Fruit fly (Drosophila melanogaster): ENCODE measurements around the gene CG8202.

Gene CG8202

DNA sequence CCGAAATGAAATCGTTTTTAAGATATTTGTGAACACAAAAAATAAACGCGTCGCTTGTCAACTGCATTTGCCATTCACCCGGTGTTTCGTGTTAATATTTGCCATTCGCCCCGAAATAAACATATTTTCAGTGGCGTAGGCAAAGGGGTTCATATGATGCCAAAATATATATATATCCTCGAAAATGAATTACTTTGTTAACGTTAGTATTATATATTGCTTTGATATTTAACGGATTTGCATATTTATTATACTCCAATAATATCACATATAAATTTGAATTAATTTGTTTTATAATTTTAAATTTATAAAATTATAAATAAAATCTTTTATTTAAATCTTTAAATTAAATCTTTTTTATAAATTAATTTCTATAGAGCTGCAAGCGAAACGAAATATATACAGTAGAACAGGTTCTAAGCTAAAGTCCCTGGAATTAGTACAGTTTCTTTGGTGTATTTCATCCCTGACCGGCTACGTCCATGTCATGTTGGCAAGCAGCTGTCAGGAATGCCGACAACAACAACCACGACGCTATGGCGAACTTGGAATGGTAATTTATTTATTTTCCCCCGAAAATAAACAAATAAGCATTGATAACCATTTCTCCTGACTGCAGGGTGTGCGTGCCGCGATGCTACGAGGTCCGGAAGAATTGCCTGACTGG is at the start of gene CG8202, which contains the start of gene M1BP (continued):
- peak; percentile 97 for TF ChIP-seq Sox100B (GFP tag; optimal IDR thresholded peaks at IDR 0.05)
- TF ChIP-seq schlank (tag; optimal IDR thresholded peaks at IDR 0.05): peak; percentile 53
- no peak for TF ChIP-seq gcm2 (GFP tag; optimal IDR thresholded peaks at IDR 0.05)
- peak; percentile 87 for TF ChIP-seq CG6765 (GFP tag; optimal IDR thresholded peaks at IDR 0.05)
- TF ChIP-seq chm (GFP tag; IDR thresholded peaks at IDR 0.05): peak; percentile 52; the same call in 1 of the 2 replicates
- TF ChIP-seq Atf-2 (GFP tag; optimal IDR thresholded peaks at IDR 0.05): no peak
- TF ChIP-seq CG7357 (GFP tag; IDR thresholded peaks at IDR 0.05): peak; percentile 65; the same call in 2 of the 3 replicates
- TF ChIP-seq CG10654 (GFP tag; optimal IDR thresholded peaks at IDR 0.05): peak; percentile 85
- TF ChIP-seq grau (tag; optimal IDR thresholded peaks at IDR 0.05): peak; percentile 94
- TF ChIP-seq CG17359 (tag; optimal IDR thresholded peaks at IDR 0.05): peak; percentile 84
- peak; percentile 32 for TF ChIP-seq CG13624 (GFP tag; optimal IDR thresholded peaks at IDR 0.05)
- TF ChIP-seq CG30020 (tag; optimal IDR thresholded peaks at IDR 0.05): peak; percentile 85
- no peak for TF ChIP-seq CG14860 (GFP tag; IDR thresholded peaks at IDR 0.05; ENCODE audit: partially characterized antibody)
- TF ChIP-seq CG12942 (GFP tag; optimal IDR thresholded peaks at IDR 0.05): peak; percentile 90
- TF ChIP-seq Sry-β (GFP tag; optimal IDR thresholded peaks at IDR 0.05): peak; percentile 51
- TF ChIP-seq BtbVII (GFP tag; optimal IDR thresholded peaks at IDR 0.05): peak; percentile 91
- no peak for TF ChIP-seq kni (GFP tag; optimal IDR thresholded peaks at IDR 0.05)
- TF ChIP-seq gro (GFP tag; optimal IDR thresholded peaks at IDR 0.05): peak; percentile 17
- peak; percentile 46; the same call in 1 of the 2 replicates for TF ChIP-seq ro (GFP tag; IDR thresholded peaks at IDR 0.05)
- no peak for TF ChIP-seq abd-A (tag; optimal IDR thresholded peaks at IDR 0.05)
- 0 out of 2 replicates have a peak, but pooled peaks have one; percentile 7 for TF ChIP-seq CkIIα-i1 (GFP tag; IDR thresholded peaks at IDR 0.05)
- TF ChIP-seq Lpt (GFP tag; optimal IDR thresholded peaks at IDR 0.05): no peak
- TF ChIP-seq Ets97D (GFP tag; optimal IDR thresholded peaks at IDR 0.05): no peak
- peak; percentile 95 for TF ChIP-seq CG2712 (tag; optimal IDR thresholded peaks at IDR 0.05)
- TF ChIP-seq pb (GFP tag; optimal IDR thresholded peaks at IDR 0.05): no peak
- TF ChIP-seq MESR4 (GFP tag; optimal IDR thresholded peaks at IDR 0.05): peak; percentile 40
- TF ChIP-seq row (GFP tag; IDR thresholded peaks at IDR 0.05): peak; percentile 91
- peak; percentile 66; the same call in 1 of the 3 replicates for TF ChIP-seq croc (GFP tag; conservative IDR thresholded peaks at IDR 0.05)
- peak; percentile 84 for TF ChIP-seq Hand (GFP tag; optimal IDR thresholded peaks at IDR 0.05)
- TF ChIP-seq TFAM (GFP tag; optimal IDR thresholded peaks at IDR 0.05): no peak
- TF ChIP-seq CG4820 (GFP tag; optimal IDR thresholded peaks at IDR 0.05): peak; percentile 86
- TF ChIP-seq p53 (GFP tag; optimal IDR thresholded peaks at IDR 0.05): no peak
- TF ChIP-seq CG4730 (GFP tag; IDR thresholded peaks at IDR 0.05): peak; percentile 71
- TF ChIP-seq CG17829 (tag; optimal IDR thresholded peaks at IDR 0.05): peak; percentile 94
- TF ChIP-seq CG7556 (GFP tag; optimal IDR thresholded peaks at IDR 0.05): peak; percentile 96
- no peak for TF ChIP-seq pan (optimal IDR thresholded peaks at IDR 0.05)
- TF ChIP-seq pan (GFP tag; optimal IDR thresholded peaks at IDR 0.05 in 1 of 2, IDR thresholded peaks at IDR 0.05 in 1 of 2): peak in 1 of 2 experiments; percentile 69
- peak; percentile 65; the same call in 2 of the 3 replicates for TF ChIP-seq Optix (GFP tag; IDR thresholded peaks at IDR 0.05)
- TF ChIP-seq jing (GFP tag; optimal IDR thresholded peaks at IDR 0.05): no peak
- no peak; the same call in 1 of the 2 replicates for TF ChIP-seq CG31441 (GFP tag; IDR thresholded peaks at IDR 0.05)
- peak; percentile 82 for TF ChIP-seq CG8281 (tag; optimal IDR thresholded peaks at IDR 0.05)
- TF ChIP-seq CG8924 (tag; optimal IDR thresholded peaks at IDR 0.05): peak; percentile 96
- peak; percentile 54 for TF ChIP-seq CG4617 (GFP tag; optimal IDR thresholded peaks at IDR 0.05; ENCODE audit: borderline replicate concordance)
- no peak for TF ChIP-seq gce (GFP tag; IDR thresholded peaks at IDR 0.05)
- peak; percentile 54 for TF ChIP-seq CG9797 (GFP tag; optimal IDR thresholded peaks at IDR 0.05)
- TF ChIP-seq Asciz (GFP tag; optimal IDR thresholded peaks at IDR 0.05): peak; percentile 83
- no peak for TF ChIP-seq gfzf (GFP tag; optimal IDR thresholded peaks at IDR 0.05)
- peak; percentile 28; the same call in 1 of the 2 replicates for TF ChIP-seq CG10321 (GFP tag; IDR thresholded peaks at IDR 0.05)
- TF ChIP-seq CG4854 (GFP tag; optimal IDR thresholded peaks at IDR 0.05): peak; percentile 25
- TF ChIP-seq Nf-YA (GFP tag; IDR thresholded peaks at IDR 0.05): peak; percentile 59; the same call in 1 of the 2 replicates

Measured in whole organism, embryonic.